Fruit fly (Drosophila melanogaster): Measurements from ENCODE around the gene CG34282.

CG34282 gene

DNA sequence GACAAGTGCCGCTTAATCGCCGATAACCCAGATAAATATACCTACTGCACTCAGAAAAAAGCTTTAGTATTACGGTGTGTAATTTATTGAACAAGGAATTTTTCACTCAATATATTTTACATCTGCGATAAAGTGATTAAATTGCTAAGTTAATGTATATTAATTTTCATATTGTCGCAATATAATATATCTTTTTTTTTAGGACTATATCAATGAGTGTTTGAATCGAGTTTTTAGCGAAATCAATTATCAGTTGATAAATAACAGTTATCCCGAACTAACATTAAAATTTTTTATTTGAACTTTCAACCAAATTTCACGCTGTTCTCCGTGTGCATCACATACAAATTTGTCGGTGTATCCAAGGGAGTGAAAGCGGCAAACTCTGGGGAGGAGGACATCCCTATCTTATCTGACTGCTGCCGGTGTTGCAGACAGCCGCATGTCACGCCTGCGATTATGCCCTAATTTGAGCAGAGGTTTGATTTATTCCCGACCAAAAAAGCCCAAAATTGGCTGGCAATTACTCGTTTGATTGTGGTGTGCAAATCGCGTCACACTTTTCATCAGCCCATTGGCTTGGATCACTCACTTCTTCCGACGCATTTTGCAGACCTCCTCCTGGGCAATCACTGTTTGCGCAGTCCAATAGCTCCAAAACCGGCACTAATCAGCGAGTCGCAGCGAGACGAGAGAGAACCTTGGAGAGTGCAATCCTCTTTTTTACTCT is 43.8 kb downstream of the CG34282 start (continued):
- TF ChIP-seq CG8119 (GFP tag; IDR thresholded peaks at IDR 0.05) = no peak
- TF ChIP-seq CG8632 (GFP tag; optimal IDR thresholded peaks at IDR 0.05) = peak; percentile 31
- no peak for TF ChIP-seq fd85E (GFP tag; optimal IDR thresholded peaks at IDR 0.05)
- peak; percentile 11 for TF ChIP-seq Hr4 (GFP tag; optimal IDR thresholded peaks at IDR 0.05)

DNA sequence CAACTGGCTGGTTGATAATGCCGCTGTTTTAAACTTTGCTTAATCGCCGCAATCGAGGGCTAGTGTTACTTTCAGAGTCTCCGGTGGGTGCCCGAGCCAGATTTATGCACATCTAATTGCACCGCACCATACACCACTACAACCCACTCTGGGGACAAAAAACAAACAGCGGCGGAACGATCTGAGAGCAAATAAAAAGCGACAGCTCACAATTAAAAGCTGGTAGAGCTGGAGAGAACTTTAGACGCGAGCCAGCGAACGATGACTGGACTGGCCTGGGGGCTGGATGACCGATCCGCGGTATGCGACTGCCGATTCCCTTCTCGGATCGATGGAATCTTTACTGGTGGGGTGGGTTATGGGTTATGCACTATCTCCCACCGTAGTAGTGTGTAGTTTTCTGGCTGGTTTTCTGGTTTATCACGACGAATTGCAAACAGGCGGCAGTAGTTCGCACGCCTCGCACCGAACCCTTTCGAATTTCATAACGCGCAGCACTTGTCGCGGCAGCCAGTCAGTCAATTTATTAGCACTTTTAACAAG is 44.5 kb downstream of the CG34282 start:
- TF ChIP-seq Blimp-1 (GFP tag; optimal IDR thresholded peaks at IDR 0.05) (no peak), Smox (GFP tag; optimal IDR thresholded peaks at IDR 0.05) (no peak), fd59A (GFP tag; optimal IDR thresholded peaks at IDR 0.05) (no peak), pdm3 (GFP tag; optimal IDR thresholded peaks at IDR 0.05) (peak; percentile 24), CG11294 (GFP tag; IDR thresholded peaks at IDR 0.05) (no peak), CG31627 (GFP tag; optimal IDR thresholded peaks at IDR 0.05) (peak; percentile 2), OdsH (GFP tag; optimal IDR thresholded peaks at IDR 0.05) (peak; percentile 25), svp (GFP tag) (peak; percentile 76), CG1621 (tag; optimal IDR thresholded peaks at IDR 0.05) (no peak), CG6276 (GFP tag; optimal IDR thresholded peaks at IDR 0.05) (peak; percentile 5), net (GFP tag; optimal IDR thresholded peaks at IDR 0.05) (peak; percentile 8), lz (GFP tag; optimal IDR thresholded peaks at IDR 0.05) (peak; percentile 13), CG6854 (GFP tag; optimal IDR thresholded peaks at IDR 0.05) (no peak), CG11902 (GFP tag; optimal IDR thresholded peaks at IDR 0.05) (no peak), achi (GFP tag; optimal IDR thresholded peaks at IDR 0.05) (peak; percentile 1), ss (GFP tag; optimal IDR thresholded peaks at IDR 0.05) (peak in 1 of 2 experiments; percentile 26), Hr39 (GFP tag; optimal IDR thresholded peaks at IDR 0.05) (peak; percentile 5), vri (GFP tag; optimal IDR thresholded peaks at IDR 0.05) (no peak), CG6163 (GFP tag; IDR thresholded peaks at IDR 0.05) (0 out of 3 replicates have a peak, but pooled peaks have one; percentile 30), dsx (GFP tag; optimal IDR thresholded peaks at IDR 0.05; ENCODE audit: poor library complexity, severe bottlenecking) (no peak), Eip78C (GFP tag) (peak; percentile 3), salr (GFP tag; optimal IDR thresholded peaks at IDR 0.05) (no peak), esn (GFP tag; optimal IDR thresholded peaks at IDR 0.05) (peak; percentile 5), Eip75B (GFP tag; optimal IDR thresholded peaks at IDR 0.05) (no peak), CG15336 (GFP tag; IDR thresholded peaks at IDR 0.05) (no peak; the same call in 1 of the 2 replicates), CG32006 (GFP tag; optimal IDR thresholded peaks at IDR 0.05) (peak; percentile 51), Hr38 (GFP tag; optimal IDR thresholded peaks at IDR 0.05) (no peak), CG8119 (GFP tag; IDR thresholded peaks at IDR 0.05) (no peak; the same call in 1 of the 3 replicates), CG7368 (GFP tag; optimal IDR thresholded peaks at IDR 0.05) (peak; percentile 29), CG3919 (GFP tag; optimal IDR thresholded peaks at IDR 0.05) (peak; percentile 22)

DNA sequence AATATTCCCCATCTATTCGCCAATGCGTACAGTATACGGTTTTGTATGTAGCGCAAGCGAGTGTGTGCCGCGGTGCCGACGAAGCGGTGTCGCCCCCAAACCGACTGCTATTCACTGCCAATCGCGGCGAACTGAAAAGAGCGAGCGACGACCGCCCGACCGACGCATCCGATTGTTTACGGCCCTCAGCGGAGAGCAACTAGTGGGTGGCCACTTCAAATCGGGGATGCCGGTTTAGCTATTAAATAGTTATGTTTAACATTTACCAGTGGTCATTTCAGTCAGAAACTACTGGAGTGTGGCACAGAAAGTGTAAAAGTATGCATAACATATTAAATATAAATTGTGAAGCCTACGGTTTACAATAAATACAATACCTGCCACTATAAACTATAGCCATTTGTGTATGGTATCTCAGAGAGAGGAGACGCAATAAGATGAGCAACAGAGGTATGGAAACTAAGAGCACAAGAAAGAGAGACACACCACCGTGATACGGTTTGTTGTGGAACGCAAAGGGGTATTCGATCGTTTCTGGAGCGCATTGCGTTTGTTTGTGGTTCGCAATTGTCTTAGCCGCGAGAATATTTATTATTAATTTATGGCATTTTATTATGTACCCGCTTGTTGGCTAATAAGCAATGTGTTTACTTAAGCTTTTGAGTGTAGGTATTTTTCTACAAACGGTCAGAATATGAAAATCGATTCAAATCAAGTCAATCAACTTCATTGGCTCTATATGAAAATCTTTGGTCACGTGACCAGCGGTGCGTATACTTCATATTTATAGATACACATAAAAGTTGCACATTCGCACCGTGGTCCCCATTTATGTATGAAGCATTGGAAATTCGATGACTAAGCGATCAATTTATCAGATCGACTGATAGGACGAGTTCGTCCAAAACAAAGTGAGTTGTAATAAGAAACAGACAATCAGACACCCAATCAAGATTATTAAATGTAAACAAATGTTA is 45.2 kb downstream of the CG34282 start:
- TF ChIP-seq CG9139 (GFP tag; optimal IDR thresholded peaks at IDR 0.05) = no peak
- peak; percentile 40 for TF ChIP-seq fkh (GFP tag; optimal IDR thresholded peaks at IDR 0.05)
- TF ChIP-seq CG15336 (GFP tag; IDR thresholded peaks at IDR 0.05) = peak; percentile 21; the same call in 1 of the 2 replicates
- peak; percentile 13 for TF ChIP-seq vri (GFP tag; optimal IDR thresholded peaks at IDR 0.05)
- TF ChIP-seq CG6276 (GFP tag; optimal IDR thresholded peaks at IDR 0.05) = peak; percentile 7
- TF ChIP-seq Smox (GFP tag; optimal IDR thresholded peaks at IDR 0.05) = peak; percentile 10
- TF ChIP-seq Met (GFP tag; optimal IDR thresholded peaks at IDR 0.05) = peak; percentile 24
- TF ChIP-seq CG1621 (tag; optimal IDR thresholded peaks at IDR 0.05) = peak; percentile 4
- TF ChIP-seq svp (GFP tag) = no peak
- peak; percentile 76 for TF ChIP-seq Eip78C (GFP tag)
- peak; percentile 47; the same call in 1 of the 3 replicates for TF ChIP-seq CG6163 (GFP tag; IDR thresholded peaks at IDR 0.05)

All from whole organism, prepupa.